Fruit fly (Drosophila melanogaster) whole organism, prepupa: ENCODE data around the gene dpr3.

Source experiments
- CG10631 ChIP-seq: fragments of 200-800 bp; sonication (Bioruptor generic); optimal IDR thresholded peaks from 2 replicates; lab custom pipeline; 2016; ENCODE audit warnings: missing biosample characterization, missing genetic modification characterization
- CG11902 ChIP-seq: fragments of 200-800 bp; sonication (Bioruptor generic); optimal IDR thresholded peaks from 3 replicates; lab custom pipeline; 2016; ENCODE audit warnings: missing biosample characterization, missing genetic modification characterization
- CG1621 ChIP-seq: fragments of 200-800 bp; sonication (Bioruptor generic); optimal IDR thresholded peaks from 3 replicates; lab custom pipeline; 2018; ENCODE audit warnings: missing biosample characterization, mild to moderate bottlenecking, missing genetic modification characterization
- CG6792 ChIP-seq: fragments of 200-800 bp; sonication (Bioruptor generic); optimal IDR thresholded peaks from 3 replicates; lab custom pipeline; 2016; ENCODE audit warnings: missing biosample characterization, missing genetic modification characterization
- svp ChIP-seq: fragments of 200-800 bp; sonication (Bioruptor generic); peaks from one replicate; lab custom pipeline; 2016; ENCODE audit warnings: missing biosample characterization, missing genetic modification characterization

- TF ChIP-seq svp (GFP tag; lab: Kevin White, UChicago) (peak; percentile 10), CG6792 (GFP tag; lab: Kevin White, UChicago) (no peak), CG1621 (tag; lab: Kevin White, UChicago) (no peak), CG11902 (GFP tag; lab: Kevin White, UChicago) (no peak), CG10631 (GFP tag; lab: Kevin White, UChicago) (no peak)
Measured at dm6 chr2L:2132215-2132614, 22.5 kb upstream of the dpr3 start.
